In the genomic region with DNA sequence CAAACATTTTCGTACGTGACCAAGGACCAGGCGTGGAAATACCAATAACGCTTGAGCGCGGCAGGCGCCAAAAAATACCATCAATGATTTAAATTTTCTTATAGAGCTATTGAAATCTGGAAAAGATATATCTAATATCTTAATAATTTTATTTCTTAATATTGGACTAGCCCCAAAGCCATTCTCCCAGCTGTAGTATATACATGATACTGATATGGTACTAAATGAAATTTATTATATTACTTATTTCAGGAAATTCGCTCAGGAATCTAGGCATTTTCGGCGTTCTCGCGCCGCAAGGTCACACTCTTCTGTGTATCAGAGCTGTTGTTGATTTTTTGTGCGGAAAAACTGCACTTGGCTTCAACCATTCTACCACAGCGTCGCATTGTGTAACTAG, we compare ENCODE assay signal across 1 fruit fly cellular context.
TF ChIP-seq lines count a peak whose summit lies in the region.

A gene (minus strand): TSS at position 50 of the 400 bp plus-strand sequence.
A gene (plus strand): TSS at position 295 of the 400 bp plus-strand sequence.

TF ChIP-seq in whole organism, embryonic, 481 proteins besides CTCF, POLR2A, EP300 and RAD21 (continued from another document):
- peak; percentile 0 for TF ChIP-seq Max (GFP tag; optimal IDR thresholded peaks at IDR 0.05; lab: Kevin White, UChicago)
- TF ChIP-seq Six4 (GFP tag; optimal IDR thresholded peaks at IDR 0.05; lab: Kevin White, UChicago) = no peak
- TF ChIP-seq B-H1 (GFP tag; IDR thresholded peaks at IDR 0.05; lab: Robert Waterston, UW) = no peak
- TF ChIP-seq luna (GFP tag; optimal IDR thresholded peaks at IDR 0.05; lab: Kevin White, UChicago) = no peak
- TF ChIP-seq CG12391 (tag; optimal IDR thresholded peaks at IDR 0.05; lab: Kevin White, UChicago) = peak; percentile 30
- peak; percentile 32 for TF ChIP-seq phol (tag; optimal IDR thresholded peaks at IDR 0.05; lab: Kevin White, UChicago)
- TF ChIP-seq zen (tag; optimal IDR thresholded peaks at IDR 0.05; lab: Kevin White, UChicago) = peak; percentile 5
- peak; percentile 61 for TF ChIP-seq row (GFP tag; IDR thresholded peaks at IDR 0.05; lab: Robert Waterston, UW)
- no peak for TF ChIP-seq HLH3B (GFP tag; IDR thresholded peaks at IDR 0.05; lab: Robert Waterston, UW)
- TF ChIP-seq cato (GFP tag; optimal IDR thresholded peaks at IDR 0.05; lab: Kevin White, UChicago; ENCODE audit: borderline replicate concordance) = no peak
- TF ChIP-seq gfzf (GFP tag; optimal IDR thresholded peaks at IDR 0.05; lab: Kevin White, UChicago) = peak; percentile 79
- no peak for TF ChIP-seq Sox102F (GFP tag; optimal IDR thresholded peaks at IDR 0.05; lab: Kevin White, UChicago)
- TF ChIP-seq HmgZ (tag; optimal IDR thresholded peaks at IDR 0.05; lab: Kevin White, UChicago) = peak; percentile 8
- no peak for TF ChIP-seq fru (optimal IDR thresholded peaks at IDR 0.05; lab: Kevin White, UChicago)
- peak; percentile 89 for TF ChIP-seq CG9797 (GFP tag; optimal IDR thresholded peaks at IDR 0.05; lab: Kevin White, UChicago)
- peak; percentile 54 for TF ChIP-seq CG15514 (GFP tag; optimal IDR thresholded peaks at IDR 0.05; lab: Kevin White, UChicago)
- TF ChIP-seq CG14710 (tag; optimal IDR thresholded peaks at IDR 0.05; lab: Kevin White, UChicago) = peak; percentile 65
- no peak for TF ChIP-seq Bdp1 (GFP tag; optimal IDR thresholded peaks at IDR 0.05; lab: Kevin White, UChicago)
- TF ChIP-seq NC2β (GFP tag; optimal IDR thresholded peaks at IDR 0.05; lab: Kevin White, UChicago) = no peak
- TF ChIP-seq CG13424 (tag; optimal IDR thresholded peaks at IDR 0.05; lab: Kevin White, UChicago) = peak; percentile 18
- peak; percentile 38; the same call in 1 of the 2 replicates for TF ChIP-seq CG31441 (GFP tag; IDR thresholded peaks at IDR 0.05; lab: Robert Waterston, UW)
- no peak for TF ChIP-seq Ada2b (GFP tag; IDR thresholded peaks at IDR 0.05; lab: Robert Waterston, UW)
- TF ChIP-seq Nf-YC (tag; optimal IDR thresholded peaks at IDR 0.05; lab: Kevin White, UChicago) = peak; percentile 23
- TF ChIP-seq hkb (optimal IDR thresholded peaks at IDR 0.05; lab: Kevin White, UChicago) = peak; percentile 12
- TF ChIP-seq hkb (GFP tag; IDR thresholded peaks at IDR 0.05; lab: Robert Waterston, UW) = no peak
- TF ChIP-seq Hr39 (optimal IDR thresholded peaks at IDR 0.05; lab: Kevin White, UChicago) = no peak
- peak; percentile 66 for TF ChIP-seq trem (tag; optimal IDR thresholded peaks at IDR 0.05; lab: Kevin White, UChicago)
- peak; percentile 48 for TF ChIP-seq CoRest (tag; optimal IDR thresholded peaks at IDR 0.05; lab: Kevin White, UChicago)
- peak in 1 of 2 experiments; percentile 5 for TF ChIP-seq insv (GFP tag; optimal IDR thresholded peaks at IDR 0.05; lab: Kevin White, UChicago)
- peak; percentile 86 for TF ChIP-seq Sin3A (optimal IDR thresholded peaks at IDR 0.05; lab: Kevin White, UChicago)
- TF ChIP-seq Pdp1 (GFP tag; optimal IDR thresholded peaks at IDR 0.05; lab: Kevin White, UChicago) = peak in 1 of 2 experiments; percentile 4
- TF ChIP-seq CG30020 (tag; optimal IDR thresholded peaks at IDR 0.05; lab: Kevin White, UChicago) = peak; percentile 34
- TF ChIP-seq CG2875 (GFP tag; optimal IDR thresholded peaks at IDR 0.05; lab: Kevin White, UChicago) = no peak
- TF ChIP-seq pzg (GFP tag; optimal IDR thresholded peaks at IDR 0.05; lab: Kevin White, UChicago) = peak; percentile 53
- peak; percentile 44 for TF ChIP-seq Lhr (GFP tag; optimal IDR thresholded peaks at IDR 0.05; lab: Kevin White, UChicago)
- peak; percentile 42; the same call in 2 of the 3 replicates for TF ChIP-seq CG17361 (GFP tag; IDR thresholded peaks at IDR 0.05; lab: Robert Waterston, UW)
- peak; percentile 59 for TF ChIP-seq Dp (GFP tag; optimal IDR thresholded peaks at IDR 0.05; lab: Kevin White, UChicago)
- peak; percentile 44 for TF ChIP-seq CG17186 (GFP tag; optimal IDR thresholded peaks at IDR 0.05; lab: Kevin White, UChicago)
- TF ChIP-seq CG33213 (GFP tag; optimal IDR thresholded peaks at IDR 0.05; lab: Kevin White, UChicago) = no peak
- no peak for TF ChIP-seq cad (GFP tag; optimal IDR thresholded peaks at IDR 0.05; lab: Kevin White, UChicago)
- TF ChIP-seq CG2712 (tag; optimal IDR thresholded peaks at IDR 0.05; lab: Kevin White, UChicago) = peak; percentile 39
